Fruit fly (Drosophila melanogaster): ENCODE data around the gene Eip75B.

- TF ChIP-seq CTCF (optimal IDR thresholded peaks at IDR 0.05), result no peak
- TF ChIP-seq CG8478 (optimal IDR thresholded peaks at IDR 0.05), result no peak
Measured at dm6 chr3L:17958977-17959279, 105.6 kb downstream of the Eip75B start.
